Fruit fly (Drosophila melanogaster) whole organism, wandering third instar larva: ENCODE data around the gene Gale.

Source experiments
- Abd-B ChIP-seq: fragments of >200 bp; optimal IDR thresholded peaks from 2 replicates; lab custom pipeline; 2017; ENCODE audit warnings: missing biosample characterization, missing genetic modification characterization
- CG32264 ChIP-seq: fragments of 200-800 bp; sonication (Bioruptor generic); optimal IDR thresholded peaks from 2 replicates; lab custom pipeline; 2016; ENCODE audit warnings: missing biosample characterization, missing genetic modification characterization
- CG9705 ChIP-seq: fragments of 200-800 bp; sonication (Bioruptor generic); optimal IDR thresholded peaks from 2 replicates; lab custom pipeline; 2018; ENCODE audit warnings: missing biosample characterization, mild to moderate bottlenecking, missing genetic modification characterization
- CrebA ChIP-seq: fragments of 200-800 bp; sonication (Bioruptor generic); optimal IDR thresholded peaks from 2 replicates; lab custom pipeline; 2016; ENCODE audit warnings: missing biosample characterization, mild to moderate bottlenecking, missing genetic modification characterization, borderline replicate concordance
- Dfd ChIP-seq: fragments of >200 bp; optimal IDR thresholded peaks from 2 replicates; lab custom pipeline; 2017; ENCODE audit warnings: missing biosample characterization, missing genetic modification characterization
- Dif ChIP-seq: fragments of 200-275, 200-300 bp; sonication (Bioruptor generic); optimal IDR thresholded peaks from 2 replicates; lab custom pipeline; 2018; ENCODE audit warnings: missing biosample characterization, missing genetic modification characterization; ENCODE audit not compliant: partially characterized antibody
- GATAd ChIP-seq: sonication (Bioruptor generic); optimal IDR thresholded peaks from 2 replicates; lab custom pipeline; 2016; ENCODE audit warnings: missing biosample characterization, missing genetic modification characterization
- HLH106 ChIP-seq: fragments of 200-800 bp; optimal IDR thresholded peaks from 3 replicates; lab custom pipeline; 2019; ENCODE audit warnings: missing biosample characterization, mild to moderate bottlenecking, missing genetic modification characterization, moderate library complexity
- Hnf4 ChIP-seq: fragments of 200-800 bp; sonication (Bioruptor generic); optimal IDR thresholded peaks from 2 replicates; lab custom pipeline; 2016; ENCODE audit warnings: missing biosample characterization, mild to moderate bottlenecking, missing genetic modification characterization
- Hr78 ChIP-seq: fragments of >200 bp; optimal IDR thresholded peaks from 2 replicates; lab custom pipeline; 2017; ENCODE audit warnings: missing biosample characterization, missing genetic modification characterization
- Hr83 ChIP-seq: fragments of 200-300 bp; sonication (Bioruptor generic); optimal IDR thresholded peaks from 2 replicates; lab custom pipeline; 2016; ENCODE audit warnings: missing biosample characterization, mild to moderate bottlenecking, missing genetic modification characterization, moderate library complexity; ENCODE audit not compliant: poor library complexity, severe bottlenecking
- Jra ChIP-seq: sonication (Bioruptor generic); optimal IDR thresholded peaks from 2 replicates; lab custom pipeline; 2016; ENCODE audit warnings: missing biosample characterization, missing genetic modification characterization
- Mio ChIP-seq: sonication (Bioruptor generic); optimal IDR thresholded peaks from 2 replicates; lab custom pipeline; 2016; ENCODE audit warnings: missing biosample characterization, missing genetic modification characterization
- Myc ChIP-seq: fragments of >200 bp; optimal IDR thresholded peaks from 2 replicates; lab custom pipeline; 2017
- N ChIP-seq: fragments of >200 bp; optimal IDR thresholded peaks from 2 replicates; lab custom pipeline; 2018; ENCODE audit warnings: missing biosample characterization, missing external identifiers, missing genetic modification characterization
- OdsH ChIP-seq: fragments of 200-800 bp; sonication (Bioruptor generic); optimal IDR thresholded peaks from 2 replicates; lab custom pipeline; 2016; ENCODE audit warnings: missing biosample characterization, mild to moderate bottlenecking, missing genetic modification characterization
- Rel ChIP-seq, 2 experiments: fragments of 200-800 bp; sonication (Bioruptor generic) in 1 of 2; optimal IDR thresholded peaks; 2 replicates in 1 of 2; 3 replicates in 1 of 2; lab custom pipeline; 2016 to 2019; ENCODE audit warnings: mild to moderate bottlenecking in 2 of 2, missing biosample characterization in 2 of 2, missing genetic modification characterization in 2 of 2, moderate library complexity in 1 of 2
- Sp1 ChIP-seq: fragments of 200-800 bp; sonication (Bioruptor generic); optimal IDR thresholded peaks from 3 replicates; lab custom pipeline; 2019; ENCODE audit warnings: missing biosample characterization, mild to moderate bottlenecking, missing genetic modification characterization, moderate library complexity
- Vsx2 ChIP-seq: fragments of 200-300, 225-300 bp; sonication (Bioruptor generic); optimal IDR thresholded peaks from 2 replicates; lab custom pipeline; 2018; ENCODE audit warnings: missing biosample characterization, missing genetic modification characterization; ENCODE audit not compliant: partially characterized antibody
- br ChIP-seq: fragments of 200-800 bp; sonication (Bioruptor generic); optimal IDR thresholded peaks from 2 replicates; lab custom pipeline; 2016; ENCODE audit warnings: missing biosample characterization, missing genetic modification characterization
- brk ChIP-seq: fragments of 200-800 bp; sonication (Bioruptor generic); optimal IDR thresholded peaks from 2 replicates; lab custom pipeline; 2016; ENCODE audit warnings: missing biosample characterization, mild to moderate bottlenecking, missing genetic modification characterization
- dl ChIP-seq, 2 experiments: fragments of 175-275, 200-275 bp in 1 of 2; fragments of 200-275 bp in 1 of 2; sonication (Bioruptor generic); optimal IDR thresholded peaks; lab custom pipeline; 2018; ENCODE audit warnings: mild to moderate bottlenecking in 2 of 2, missing biosample characterization in 2 of 2, missing genetic modification characterization in 2 of 2, moderate library complexity in 2 of 2; ENCODE audit not compliant: partially characterized antibody in 2 of 2, insufficient read depth in 1 of 2
- dmrt93B ChIP-seq: fragments of 200-800 bp; sonication (Bioruptor generic); optimal IDR thresholded peaks from 2 replicates; lab custom pipeline; 2018; ENCODE audit warnings: missing biosample characterization, mild to moderate bottlenecking, missing genetic modification characterization
- dsf ChIP-seq: sonication (Bioruptor generic); optimal IDR thresholded peaks from 2 replicates; lab custom pipeline; 2016; ENCODE audit warnings: missing biosample characterization, missing genetic modification characterization, borderline replicate concordance
- ey ChIP-seq: fragments of 200-800 bp; sonication (Bioruptor generic); optimal IDR thresholded peaks from 2 replicates; lab custom pipeline; 2016; ENCODE audit warnings: missing biosample characterization, missing genetic modification characterization
- foxo ChIP-seq, 2 experiments: fragments of 200-800 bp; sonication (Bioruptor generic); optimal IDR thresholded peaks; 2 replicates in 1 of 2; 3 replicates in 1 of 2; lab custom pipeline; 2016 to 2017; ENCODE audit warnings: missing biosample characterization in 2 of 2, missing genetic modification characterization in 2 of 2
- fru ChIP-seq: fragments of 200-800 bp; sonication (Bioruptor generic); optimal IDR thresholded peaks from 3 replicates; lab custom pipeline; 2016; ENCODE audit warnings: missing biosample characterization, mild to moderate bottlenecking, missing genetic modification characterization
- h ChIP-seq: fragments of 200-800 bp; sonication (Bioruptor generic); optimal IDR thresholded peaks from 3 replicates; lab custom pipeline; 2016; ENCODE audit warnings: missing biosample characterization, mild to moderate bottlenecking, missing genetic modification characterization
- jim ChIP-seq: fragments of 175-275, 200-325 bp; sonication (Bioruptor generic); optimal IDR thresholded peaks from 2 replicates; lab custom pipeline; 2016; ENCODE audit warnings: missing biosample characterization, mild to moderate bottlenecking, missing genetic modification characterization
- lola ChIP-seq: fragments of >200 bp; optimal IDR thresholded peaks from 2 replicates; lab custom pipeline; 2017; ENCODE audit warnings: missing biosample characterization, missing genetic modification characterization
- pan ChIP-seq: fragments of >200 bp; optimal IDR thresholded peaks from 2 replicates; lab custom pipeline; 2017
- psq ChIP-seq: fragments of 200-800 bp; sonication (Bioruptor generic); optimal IDR thresholded peaks from 3 replicates; lab custom pipeline; 2017; ENCODE audit warnings: missing biosample characterization, mild to moderate bottlenecking, missing genetic modification characterization, moderate library complexity
- rgr ChIP-seq: fragments of 200-800 bp; sonication (Bioruptor generic); optimal IDR thresholded peaks from 3 replicates; lab custom pipeline; 2016; ENCODE audit warnings: missing biosample characterization, mild to moderate bottlenecking, missing genetic modification characterization
- sage ChIP-seq: fragments of 200-800 bp; sonication (Bioruptor generic); optimal IDR thresholded peaks from 2 replicates; lab custom pipeline; 2016; ENCODE audit warnings: missing biosample characterization, mild to moderate bottlenecking, missing genetic modification characterization
- sv ChIP-seq: fragments of 200-800 bp; sonication (Bioruptor generic); optimal IDR thresholded peaks from 3 replicates; lab custom pipeline; 2016; ENCODE audit warnings: missing biosample characterization, missing genetic modification characterization
- tai ChIP-seq: sonication (Bioruptor generic); optimal IDR thresholded peaks from 2 replicates; lab custom pipeline; 2016; ENCODE audit warnings: missing biosample characterization, missing genetic modification characterization
- usp ChIP-seq: fragments of >200 bp; optimal IDR thresholded peaks from 2 replicates; lab custom pipeline; 2017; ENCODE audit warnings: missing biosample characterization, missing genetic modification characterization
- woc ChIP-seq: sonication (Bioruptor generic); optimal IDR thresholded peaks from 2 replicates; lab custom pipeline; 2016; ENCODE audit warnings: missing biosample characterization, mild to moderate bottlenecking, missing genetic modification characterization

The Gale gene

dm6 chr3L:604701-605100, 43.7 kb upstream of the Gale start:
- no peak for TF ChIP-seq Dif (GFP tag; lab: Kevin White, UChicago)
- TF ChIP-seq dmrt93B (GFP tag; lab: Kevin White, UChicago) = no peak
- peak; percentile 77 for TF ChIP-seq Myc (lab: Kevin White, UChicago)

- TF ChIP-seq Hnf4 (GFP tag; lab: Kevin White, UChicago) (no peak), brk (peak; percentile 44), Hr83 (GFP tag; lab: Kevin White, UChicago) (peak; percentile 18), Rel (GFP tag; optimal IDR thresholded peaks at IDR 0.05; lab: Kevin White, UChicago) (no peak), Rel (tag; optimal IDR thresholded peaks at IDR 0.05; lab: Kevin White, UChicago) (peak; percentile 36), Myc (lab: Kevin White, UChicago) (peak; percentile 84), h (peak; percentile 11), CG9705 (GFP tag; lab: Kevin White, UChicago) (no peak)
- TF ChIP-seq, all 38 proteins: peak for 5
Measured at dm6 chr3L:606490-607327, 41.6 kb upstream of the Gale start, which contains the start of gene Reg-2. TSS of gene Reg-2 (minus strand) at chr3L:606569.

- TF ChIP-seq CrebA (GFP tag; lab: Kevin White, UChicago) = peak; percentile 23
- no peak for TF ChIP-seq Sp1 (GFP tag; lab: Kevin White, UChicago)
Measured at dm6 chr3L:607551-608314, 40.6 kb upstream of the Gale start.

DNA sequence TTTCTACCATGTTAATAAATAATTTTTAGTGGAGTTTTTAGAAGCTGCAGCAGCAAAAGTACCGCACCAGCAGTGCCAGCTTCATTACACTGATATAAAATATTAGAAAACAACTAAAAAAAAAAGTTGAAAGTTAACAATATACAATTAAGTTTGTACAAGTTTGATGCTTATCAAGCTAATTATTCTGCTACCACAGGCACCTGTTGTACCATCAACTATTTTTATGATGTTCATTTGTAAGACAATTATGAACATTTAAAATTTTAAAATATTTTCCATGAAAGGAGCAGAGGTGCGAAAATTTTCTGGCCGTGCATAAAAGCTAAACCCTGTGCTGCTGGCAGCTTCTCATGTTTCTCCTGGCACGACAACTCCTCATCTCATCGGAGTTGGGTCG, 40.0 kb upstream of the Gale start:
- TF ChIP-seq Mio (GFP tag; lab: Kevin White, UChicago) = no peak
- TF ChIP-seq ey = peak; percentile 83
- no peak for TF ChIP-seq dl (GFP tag; optimal IDR thresholded peaks at IDR 0.05; lab: Kevin White, UChicago; ENCODE audit: insufficient read depth in 1 of 2, partially characterized antibody in 2 of 2)
- peak; percentile 84 for TF ChIP-seq woc (GFP tag; lab: Kevin White, UChicago)
- no peak for TF ChIP-seq Vsx2 (GFP tag; lab: Kevin White, UChicago)
- no peak for TF ChIP-seq jim (GFP tag; lab: Kevin White, UChicago)
- TF ChIP-seq pan (lab: Kevin White, UChicago) = no peak
- TF ChIP-seq Dfd (GFP tag; lab: Kevin White, UChicago) = no peak
- TF ChIP-seq Hr78 (GFP tag; lab: Kevin White, UChicago) = no peak
- TF ChIP-seq Abd-B (GFP tag; lab: Kevin White, UChicago) = no peak
- TF ChIP-seq CG9705 (GFP tag; lab: Kevin White, UChicago) = peak; percentile 66
- peak; percentile 66 for TF ChIP-seq HLH106
- TF ChIP-seq foxo (GFP tag; optimal IDR thresholded peaks at IDR 0.05; lab: Kevin White, UChicago) = peak; percentile 37 to 90
- TF ChIP-seq GATAd = no peak
- TF ChIP-seq sage = peak; percentile 84
- TF ChIP-seq dsf (GFP tag; lab: Kevin White, UChicago) = peak; percentile 44
- TF ChIP-seq tai = peak; percentile 46
- no peak for TF ChIP-seq lola (GFP tag; lab: Kevin White, UChicago)
- TF ChIP-seq h = peak; percentile 85
- peak; percentile 57 for TF ChIP-seq brk
- peak; percentile 86 for TF ChIP-seq rgr (GFP tag; lab: Kevin White, UChicago)
- TF ChIP-seq OdsH (GFP tag; lab: Kevin White, UChicago) = peak; percentile 86
- peak; percentile 85 for TF ChIP-seq br
- peak; percentile 89 for TF ChIP-seq fru
- no peak for TF ChIP-seq N (GFP tag; lab: Kevin White, UChicago)
- peak; percentile 77 for TF ChIP-seq Hnf4 (GFP tag; lab: Kevin White, UChicago)
- TF ChIP-seq sv (GFP tag; lab: Kevin White, UChicago) = no peak
- no peak for TF ChIP-seq usp
- TF ChIP-seq Hr83 (GFP tag; lab: Kevin White, UChicago) = no peak
- no peak for TF ChIP-seq Dif (GFP tag; lab: Kevin White, UChicago)
- TF ChIP-seq psq = peak; percentile 67
- peak; percentile 59 for TF ChIP-seq CG32264
- peak; percentile 80 for TF ChIP-seq dmrt93B (GFP tag; lab: Kevin White, UChicago)
- no peak for TF ChIP-seq Myc (lab: Kevin White, UChicago)
- TF ChIP-seq Jra (GFP tag; lab: Kevin White, UChicago) = peak; percentile 37
- peak; percentile 90 for TF ChIP-seq Sp1 (GFP tag; lab: Kevin White, UChicago)
- TF ChIP-seq CrebA (GFP tag; lab: Kevin White, UChicago) = peak; percentile 47
- peak; percentile 22 for TF ChIP-seq Rel (GFP tag; optimal IDR thresholded peaks at IDR 0.05; lab: Kevin White, UChicago)
- TF ChIP-seq Rel (tag; optimal IDR thresholded peaks at IDR 0.05; lab: Kevin White, UChicago) = no peak
